Worm (Caenorhabditis elegans) whole organism, mixed stage, embryonic: ENCODE results near the gene T25D1.3.

Experiments
- ceh-83 ChIP-seq: fragments of 200-800 bp; sonication (Bioruptor generic); optimal IDR thresholded peaks from 2 replicates; lab custom pipeline; 2018; ENCODE audit warnings: mild to moderate bottlenecking, missing genetic modification characterization, missing compliant biosample characterization
- elt-1 ChIP-seq: sonication (generic microtip); optimal IDR thresholded peaks from 2 replicates; lab custom pipeline; 2017; ENCODE audit warnings: missing genetic modification characterization, mild to moderate bottlenecking, missing compliant biosample characterization, antibody characterized with exemption, moderate library complexity, borderline replicate concordance; ENCODE audit not compliant: insufficient read depth
- nhr-12 ChIP-seq: fragments of 150-350 bp; optimal IDR thresholded peaks from 2 replicates; lab custom pipeline; 2014; ENCODE audit warnings: missing biosample characterization, missing genetic modification characterization
- nhr-28 ChIP-seq: fragments of 150-350 bp; optimal IDR thresholded peaks from 2 replicates; lab custom pipeline; 2014; ENCODE audit warnings: missing biosample characterization, missing genetic modification characterization
- nhr-76 ChIP-seq: sonication (generic microtip); optimal IDR thresholded peaks from 2 replicates; lab custom pipeline; 2017; ENCODE audit warnings: missing biosample characterization, missing genetic modification characterization
- pha-4 ChIP-seq: fragments of 150-350 bp; optimal IDR thresholded peaks from 2 replicates; lab custom pipeline; 2018; ENCODE audit warnings: missing biosample characterization, missing genetic modification reagents, missing genetic modification characterization
- snpc-4 ChIP-seq: fragments of 150-350 bp; optimal IDR thresholded peaks from 2 replicates; lab custom pipeline; 2014; ENCODE audit warnings: missing biosample characterization, missing genetic modification characterization
- unc-120 ChIP-seq: sonication (generic microtip); optimal IDR thresholded peaks from 2 replicates; lab custom pipeline; 2017; ENCODE audit warnings: missing genetic modification characterization, missing compliant biosample characterization; ENCODE audit not compliant: poor library complexity, severe bottlenecking
- unc-39 ChIP-seq: fragments of 150-350 bp; optimal IDR thresholded peaks from 2 replicates; lab custom pipeline; 2014; ENCODE audit warnings: missing biosample characterization, missing genetic modification characterization
- unc-62 ChIP-seq: fragments of 150-350 bp; optimal IDR thresholded peaks from 2 replicates; lab custom pipeline; 2014; ENCODE audit warnings: missing biosample characterization, missing genetic modification reagents, missing genetic modification characterization
- ztf-11 ChIP-seq: fragments of 150-350 bp; optimal IDR thresholded peaks from 2 replicates; lab custom pipeline; 2014; ENCODE audit warnings: missing biosample characterization, missing genetic modification characterization

DNA sequence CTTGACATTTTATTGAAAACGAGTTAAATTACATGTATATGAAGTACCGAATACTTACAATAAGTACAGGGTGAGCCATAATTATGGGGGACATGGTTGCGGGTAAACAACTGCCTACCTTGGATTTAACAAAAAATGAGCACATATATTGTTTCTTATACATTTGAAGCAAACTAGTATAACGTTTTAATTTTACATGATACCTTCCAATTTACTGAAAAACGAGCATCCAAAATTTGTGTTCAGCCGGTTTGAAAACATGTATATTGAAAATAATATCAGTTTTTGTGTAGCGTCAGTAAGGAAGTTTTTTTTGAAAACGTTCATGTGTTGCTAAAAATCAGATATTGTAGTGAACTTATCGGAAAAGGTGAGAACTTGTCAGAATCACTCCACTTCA is 14.7 kb upstream of the T25D1.3 start:
- TF ChIP-seq ztf-11 (tag; lab: Kevin White, UChicago), result no peak
- TF ChIP-seq unc-120, result no peak
- no peak for TF ChIP-seq nhr-12 (tag; lab: Kevin White, UChicago)
- no peak for TF ChIP-seq elt-1 (tag; lab: Kevin White, UChicago)
- TF ChIP-seq nhr-28, result no peak
- TF ChIP-seq unc-39 (tag; lab: Kevin White, UChicago), result no peak
- TF ChIP-seq ceh-83 (GFP tag; lab: Kevin White, UChicago), result no peak
- TF ChIP-seq pha-4, result no peak
- no peak for TF ChIP-seq snpc-4
- no peak for TF ChIP-seq unc-62 (GFP tag; lab: Kevin White, UChicago)
- no peak for TF ChIP-seq nhr-76 (tag; lab: Kevin White, UChicago)
